Fruit fly (Drosophila melanogaster) whole organism, prepupa: Measurements from ENCODE around the gene CG12522.

Experiments
- Blimp-1 ChIP-seq: fragments of 200-800 bp; sonication (Bioruptor generic); optimal IDR thresholded peaks from 3 replicates; lab custom pipeline; 2017; ENCODE audit warnings: missing biosample characterization, missing genetic modification characterization, mild to moderate bottlenecking, moderate library complexity, missing genetic modification reagents
- CG10631 ChIP-seq: fragments of 200-800 bp; sonication (Bioruptor generic); optimal IDR thresholded peaks from 2 replicates; lab custom pipeline; 2016; ENCODE audit warnings: missing biosample characterization, missing genetic modification characterization
- CG10669 ChIP-seq: fragments of 200-800 bp; sonication (Bioruptor generic); optimal IDR thresholded peaks from 3 replicates; lab custom pipeline; 2018; ENCODE audit warnings: missing biosample characterization, mild to moderate bottlenecking, missing genetic modification characterization, moderate library complexity
- CG11294 ChIP-seq: fragments of 200-800 bp; sonication (Bioruptor generic); IDR thresholded peaks from 2 replicates; pipeline ENCODE4 v1.3.6; 2022; ENCODE audit warnings: missing biosample characterization, missing genetic modification characterization
- CG11902 ChIP-seq: fragments of 200-800 bp; sonication (Bioruptor generic); optimal IDR thresholded peaks from 3 replicates; lab custom pipeline; 2016; ENCODE audit warnings: missing biosample characterization, missing genetic modification characterization
- CG15336 ChIP-seq: fragments of 200-800 bp; sonication (Bioruptor generic); IDR thresholded peaks from 2 replicates; pipeline ENCODE4 v1.3.6; 2022; ENCODE audit warnings: missing biosample characterization, missing genetic modification characterization
- CG1621 ChIP-seq: fragments of 200-800 bp; sonication (Bioruptor generic); optimal IDR thresholded peaks from 3 replicates; lab custom pipeline; 2018; ENCODE audit warnings: missing biosample characterization, mild to moderate bottlenecking, missing genetic modification characterization
- CG31627 ChIP-seq: fragments of 200-800 bp; sonication (Bioruptor generic); optimal IDR thresholded peaks from 3 replicates; lab custom pipeline; 2016; ENCODE audit warnings: missing biosample characterization, missing genetic modification characterization
- CG32006 ChIP-seq: fragments of 200-800 bp; sonication (Bioruptor generic); optimal IDR thresholded peaks from 3 replicates; lab custom pipeline; 2017; ENCODE audit warnings: missing biosample characterization, mild to moderate bottlenecking, missing genetic modification characterization
- CG34406 ChIP-seq: fragments of 200-800 bp; sonication (Bioruptor generic); optimal IDR thresholded peaks from 3 replicates; lab custom pipeline; 2016; ENCODE audit warnings: missing biosample characterization, missing genetic modification characterization
- CG3919 ChIP-seq: fragments of 200-800 bp; sonication (Bioruptor generic); optimal IDR thresholded peaks from 3 replicates; lab custom pipeline; 2016; ENCODE audit warnings: missing biosample characterization, missing genetic modification characterization
- CG4318 ChIP-seq: fragments of 200-800 bp; sonication (Bioruptor generic); optimal IDR thresholded peaks from 3 replicates; lab custom pipeline; 2017; ENCODE audit warnings: missing biosample characterization, mild to moderate bottlenecking, missing genetic modification characterization
- CG6163 ChIP-seq: fragments of 200-800 bp; sonication (Bioruptor generic); IDR thresholded peaks from 3 replicates; pipeline ENCODE4 v1.3.6; 2022; ENCODE audit warnings: missing biosample characterization, missing genetic modification characterization
- CG6792 ChIP-seq: fragments of 200-800 bp; sonication (Bioruptor generic); optimal IDR thresholded peaks from 3 replicates; lab custom pipeline; 2016; ENCODE audit warnings: missing biosample characterization, missing genetic modification characterization
- CG6854 ChIP-seq: fragments of 200-800 bp; sonication (Bioruptor generic); optimal IDR thresholded peaks from 2 replicates; lab custom pipeline; 2017; ENCODE audit warnings: missing biosample characterization, mild to moderate bottlenecking, missing genetic modification characterization
- CG7368 ChIP-seq: fragments of 200-800 bp; sonication (Bioruptor generic); optimal IDR thresholded peaks from 3 replicates; lab custom pipeline; 2016; ENCODE audit warnings: missing biosample characterization, missing genetic modification characterization
- CG8119 ChIP-seq: fragments of 200-800 bp; sonication (Bioruptor generic); IDR thresholded peaks from 3 replicates; pipeline ENCODE4 v1.3.6; 2022; ENCODE audit warnings: missing biosample characterization, missing genetic modification characterization
- CG8632 ChIP-seq: fragments of 200-800 bp; sonication (Bioruptor generic); optimal IDR thresholded peaks from 3 replicates; lab custom pipeline; 2016; ENCODE audit warnings: missing biosample characterization, missing genetic modification characterization
- Eip75B ChIP-seq: fragments of 200-800 bp; sonication (Bioruptor generic); optimal IDR thresholded peaks from 3 replicates; lab custom pipeline; 2016; ENCODE audit warnings: missing biosample characterization, missing genetic modification characterization
- Eip78C ChIP-seq: fragments of 200-800 bp; sonication (Bioruptor generic); peaks from one replicate; lab custom pipeline; 2016; ENCODE audit warnings: missing biosample characterization, missing genetic modification characterization
- Ets21C ChIP-seq: fragments of 200-800 bp; sonication (Bioruptor generic); optimal IDR thresholded peaks from 3 replicates; lab custom pipeline; 2016; ENCODE audit warnings: missing biosample characterization, missing genetic modification characterization
- Ets96B ChIP-seq: fragments of 200-800 bp; optimal IDR thresholded peaks from 2 replicates; lab custom pipeline; 2019; ENCODE audit warnings: missing biosample characterization, mild to moderate bottlenecking, missing genetic modification characterization, moderate library complexity
- Gug ChIP-seq: fragments of 200-800 bp; sonication (Bioruptor generic); IDR thresholded peaks from 2 replicates; pipeline ENCODE4 v1.3.6; 2022; ENCODE audit warnings: missing biosample characterization, missing genetic modification characterization
- Hr38 ChIP-seq: sonication (Bioruptor generic); optimal IDR thresholded peaks from 2 replicates; lab custom pipeline; 2016; ENCODE audit warnings: missing biosample characterization, missing genetic modification characterization
- Hr39 ChIP-seq: fragments of 200-800 bp; sonication (Bioruptor generic); optimal IDR thresholded peaks from 2 replicates; lab custom pipeline; 2016; ENCODE audit warnings: missing biosample characterization, missing genetic modification characterization
- Hr4 ChIP-seq: fragments of 200-800 bp; sonication (Bioruptor generic); optimal IDR thresholded peaks from 3 replicates; lab custom pipeline; 2016; ENCODE audit warnings: missing biosample characterization, missing genetic modification characterization
- Smox ChIP-seq: fragments of 200-800 bp; sonication (Bioruptor generic); optimal IDR thresholded peaks from 3 replicates; lab custom pipeline; 2016; ENCODE audit warnings: missing biosample characterization, missing genetic modification characterization
- Sox102F ChIP-seq: fragments of 200-800 bp; sonication (Bioruptor generic); optimal IDR thresholded peaks from 2 replicates; lab custom pipeline; 2016; ENCODE audit warnings: missing biosample characterization, mild to moderate bottlenecking, missing genetic modification characterization
- Sox14 ChIP-seq: fragments of 200-800 bp; sonication (Bioruptor generic); optimal IDR thresholded peaks from 3 replicates; lab custom pipeline; 2016; ENCODE audit warnings: missing biosample characterization, missing genetic modification characterization
- Sox15 ChIP-seq: fragments of 200-800 bp; sonication (Bioruptor generic); optimal IDR thresholded peaks from 3 replicates; lab custom pipeline; 2016; ENCODE audit warnings: missing biosample characterization, missing genetic modification characterization
- achi ChIP-seq: fragments of 200-800 bp; sonication (Bioruptor generic); optimal IDR thresholded peaks from 3 replicates; lab custom pipeline; 2016; ENCODE audit warnings: missing biosample characterization, missing genetic modification characterization
- acj6 ChIP-seq: fragments of 200-800 bp; sonication (Bioruptor generic); optimal IDR thresholded peaks from 3 replicates; lab custom pipeline; 2016; ENCODE audit warnings: missing biosample characterization, missing genetic modification characterization
- cyc ChIP-seq: fragments of 200-800 bp; sonication (Bioruptor generic); optimal IDR thresholded peaks from 3 replicates; lab custom pipeline; 2016; ENCODE audit warnings: missing biosample characterization, missing genetic modification characterization
- dac ChIP-seq: fragments of 200-800 bp; sonication (Bioruptor generic); optimal IDR thresholded peaks from 2 replicates; lab custom pipeline; 2017; ENCODE audit warnings: missing biosample characterization, mild to moderate bottlenecking, missing genetic modification characterization
- dsx ChIP-seq: fragments of 200-800 bp; optimal IDR thresholded peaks from 3 replicates; lab custom pipeline; 2019; ENCODE audit warnings: missing biosample characterization, mild to moderate bottlenecking, missing genetic modification characterization, moderate library complexity; ENCODE audit not compliant: poor library complexity, severe bottlenecking
- esn ChIP-seq: fragments of 200-800 bp; sonication (Bioruptor generic); optimal IDR thresholded peaks from 2 replicates; lab custom pipeline; 2016; ENCODE audit warnings: missing biosample characterization, mild to moderate bottlenecking, missing genetic modification characterization, moderate library complexity
- fd59A ChIP-seq: fragments of 200-800 bp; sonication (Bioruptor generic); optimal IDR thresholded peaks from 2 replicates; lab custom pipeline; 2017; ENCODE audit warnings: missing biosample characterization, mild to moderate bottlenecking, missing genetic modification characterization, missing genetic modification reagents
- fd85E ChIP-seq: fragments of 200-800 bp; sonication (Bioruptor generic); optimal IDR thresholded peaks from 3 replicates; lab custom pipeline; 2016; ENCODE audit warnings: missing biosample characterization, missing genetic modification characterization
- fkh ChIP-seq: fragments of 200-800 bp; sonication (Bioruptor generic); optimal IDR thresholded peaks from 3 replicates; lab custom pipeline; 2017; ENCODE audit warnings: missing biosample characterization, mild to moderate bottlenecking, missing genetic modification characterization, moderate library complexity
- lz ChIP-seq: fragments of 200-800 bp; sonication (Bioruptor generic); optimal IDR thresholded peaks from 3 replicates; lab custom pipeline; 2016; ENCODE audit warnings: missing biosample characterization, missing genetic modification characterization
- net ChIP-seq: fragments of 200-800 bp; sonication (Bioruptor generic); optimal IDR thresholded peaks from 3 replicates; lab custom pipeline; 2016; ENCODE audit warnings: missing biosample characterization, missing genetic modification characterization
- pdm3 ChIP-seq: fragments of 200-800 bp; sonication (Bioruptor generic); optimal IDR thresholded peaks from 3 replicates; lab custom pipeline; 2016; ENCODE audit warnings: missing biosample characterization, missing genetic modification characterization
- salr ChIP-seq, 2 experiments: fragments of 200-800 bp; sonication (Bioruptor generic); optimal IDR thresholded peaks; 3 replicates each; lab custom pipeline; 2016 to 2018; ENCODE audit warnings: missing biosample characterization in 2 of 2, missing genetic modification characterization in 2 of 2, mild to moderate bottlenecking in 1 of 2
- spab ChIP-seq: fragments of 200-800 bp; sonication (Bioruptor generic); optimal IDR thresholded peaks from 2 replicates; lab custom pipeline; 2017; ENCODE audit warnings: missing biosample characterization, mild to moderate bottlenecking, missing genetic modification characterization, missing genetic modification reagents
- svp ChIP-seq: fragments of 200-800 bp; sonication (Bioruptor generic); peaks from one replicate; lab custom pipeline; 2016; ENCODE audit warnings: missing biosample characterization, missing genetic modification characterization
- topi ChIP-seq: fragments of 200-800 bp; sonication (Bioruptor generic); optimal IDR thresholded peaks from 3 replicates; lab custom pipeline; 2016; ENCODE audit warnings: missing biosample characterization, missing genetic modification characterization
- vri ChIP-seq: fragments of 200-800 bp; sonication (Bioruptor generic); optimal IDR thresholded peaks from 3 replicates; lab custom pipeline; 2016; ENCODE audit warnings: missing biosample characterization, mild to moderate bottlenecking, missing genetic modification characterization

CG12522 gene

DNA sequence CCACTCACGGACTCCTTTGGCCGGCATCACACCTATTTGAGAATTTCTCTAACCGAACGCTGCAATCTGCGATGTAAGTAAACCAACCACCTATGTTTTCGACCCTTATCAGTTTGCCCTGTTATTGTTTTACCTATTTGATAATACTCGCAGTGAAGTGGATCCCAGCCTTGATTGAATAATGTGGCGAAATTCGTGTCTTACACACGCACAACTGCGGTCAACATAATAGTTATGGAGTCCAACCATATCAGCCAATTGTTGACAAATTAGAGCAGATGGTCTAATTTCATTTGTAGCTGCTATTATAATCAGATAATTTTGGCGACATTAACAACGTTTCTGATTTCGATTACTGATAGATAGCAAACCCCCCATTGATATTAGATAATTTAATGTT lies 37.0 kb upstream of the CG12522 start:
- TF ChIP-seq CG10669 (GFP tag; lab: Kevin White, UChicago) (no peak), Ets21C (GFP tag; lab: Kevin White, UChicago) (no peak), Hr4 (GFP tag; lab: Kevin White, UChicago) (no peak), svp (GFP tag; lab: Kevin White, UChicago) (no peak), Eip78C (GFP tag; lab: Kevin White, UChicago) (no peak), CG10631 (no peak), Blimp-1 (GFP tag; lab: Kevin White, UChicago) (no peak), CG7368 (GFP tag; lab: Kevin White, UChicago) (no peak), CG3919 (GFP tag; lab: Kevin White, UChicago) (no peak), vri (GFP tag; lab: Kevin White, UChicago) (no peak), CG31627 (GFP tag; lab: Kevin White, UChicago) (no peak), cyc (GFP tag; lab: Kevin White, UChicago) (no peak), CG32006 (no peak), CG1621 (tag; lab: Kevin White, UChicago) (no peak), CG6854 (GFP tag; lab: Kevin White, UChicago) (no peak), net (GFP tag; lab: Kevin White, UChicago) (no peak), CG15336 (GFP tag; lab: Robert Waterston, UW) (no peak)

DNA sequence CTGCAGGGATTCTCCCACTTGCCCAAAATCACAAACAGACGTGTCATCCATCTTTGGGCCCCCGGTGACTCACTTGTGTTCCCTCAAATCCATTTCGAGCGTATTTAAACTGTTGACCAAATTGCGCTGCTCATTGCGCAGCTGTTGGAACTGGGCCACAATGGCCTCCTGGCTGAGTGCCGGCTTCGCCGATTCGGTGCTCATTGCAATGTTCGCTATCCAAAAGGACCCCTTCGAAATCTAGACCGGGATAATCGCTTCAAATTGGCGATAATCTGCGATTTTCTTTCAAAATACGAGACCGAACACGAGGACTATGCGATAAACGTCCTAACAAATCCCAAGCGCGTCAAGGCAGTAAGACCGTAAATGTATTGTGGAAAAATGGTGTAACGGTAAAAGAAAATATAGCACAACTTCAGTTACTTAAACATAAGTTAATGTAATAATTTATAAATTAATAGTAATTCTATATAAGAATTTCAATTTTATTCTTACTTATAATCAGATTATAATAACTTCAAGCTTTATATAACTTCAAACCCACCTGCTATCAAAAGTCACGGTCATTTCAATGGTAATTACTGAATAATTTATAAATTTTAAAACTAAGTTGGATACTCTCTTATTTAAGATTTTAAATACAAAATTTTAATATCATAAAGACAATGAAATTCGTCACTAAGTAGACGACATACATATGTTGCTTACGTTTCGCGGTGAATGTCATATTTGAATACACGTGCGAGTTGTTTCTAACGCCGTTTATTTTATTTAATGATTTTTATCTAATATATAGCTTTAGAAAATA lies 33.8 kb upstream of the CG12522 start, which contains the start of the genes Pfdn2 and Noc1:
TSS of gene Pfdn2 (minus strand) at position 346 of the 811 bp plus-strand sequence.
TSS of gene Noc1 (plus strand) at position 727 of the 811 bp plus-strand sequence.
- no peak for TF ChIP-seq fd85E (GFP tag; lab: Kevin White, UChicago)
- peak; percentile 50; the same call in 1 of the 2 replicates for TF ChIP-seq CG11294 (GFP tag; lab: Robert Waterston, UW)
- TF ChIP-seq CG10631, result peak; percentile 73
- no peak for TF ChIP-seq Sox102F (GFP tag; lab: Kevin White, UChicago)
- TF ChIP-seq fkh, result no peak
- peak; percentile 30; the same call in 1 of the 2 replicates for TF ChIP-seq Gug
- no peak for TF ChIP-seq dac
- TF ChIP-seq lz, result peak; percentile 38
- no peak for TF ChIP-seq net (GFP tag; lab: Kevin White, UChicago)
- peak; percentile 20 for TF ChIP-seq CG6854 (GFP tag; lab: Kevin White, UChicago)
- no peak for TF ChIP-seq Eip78C (GFP tag; lab: Kevin White, UChicago)
- no peak for TF ChIP-seq Smox (GFP tag; lab: Kevin White, UChicago)
- no peak for TF ChIP-seq CG11902 (GFP tag; lab: Kevin White, UChicago)
- TF ChIP-seq CG15336 (GFP tag; lab: Robert Waterston, UW), result 0 out of 2 replicates have a peak, but pooled peaks have one; percentile 7
- no peak for TF ChIP-seq CG6792 (GFP tag; lab: Kevin White, UChicago)
- TF ChIP-seq Eip75B, result no peak
- no peak for TF ChIP-seq CG1621 (tag; lab: Kevin White, UChicago)
- no peak for TF ChIP-seq Sox15 (GFP tag; lab: Kevin White, UChicago)
- TF ChIP-seq salr (GFP tag; optimal IDR thresholded peaks at IDR 0.05; lab: Kevin White, UChicago), result no peak
- no peak for TF ChIP-seq spab (GFP tag; lab: Kevin White, UChicago)
- no peak for TF ChIP-seq CG34406 (GFP tag; lab: Kevin White, UChicago)
- no peak for TF ChIP-seq Blimp-1 (GFP tag; lab: Kevin White, UChicago)
- no peak for TF ChIP-seq fd59A
- no peak for TF ChIP-seq Hr38 (GFP tag; lab: Kevin White, UChicago)
- no peak for TF ChIP-seq topi (GFP tag; lab: Kevin White, UChicago)
- TF ChIP-seq vri (GFP tag; lab: Kevin White, UChicago), result no peak
- no peak for TF ChIP-seq Ets96B (tag; lab: Kevin White, UChicago)
- TF ChIP-seq dsx, result no peak
- no peak for TF ChIP-seq CG8632 (GFP tag; lab: Kevin White, UChicago)
- TF ChIP-seq CG10669 (GFP tag; lab: Kevin White, UChicago), result no peak
- no peak for TF ChIP-seq pdm3
- no peak for TF ChIP-seq achi
- TF ChIP-seq acj6 (GFP tag; lab: Kevin White, UChicago), result no peak
- no peak for TF ChIP-seq svp (GFP tag; lab: Kevin White, UChicago)
- peak; percentile 62 for TF ChIP-seq esn (GFP tag; lab: Kevin White, UChicago)
- TF ChIP-seq cyc (GFP tag; lab: Kevin White, UChicago), result no peak
- no peak for TF ChIP-seq Hr39 (GFP tag; lab: Kevin White, UChicago)
- no peak for TF ChIP-seq Sox14 (GFP tag; lab: Kevin White, UChicago)
- no peak for TF ChIP-seq CG32006
- TF ChIP-seq Hr4 (GFP tag; lab: Kevin White, UChicago), result no peak
- no peak for TF ChIP-seq CG4318 (GFP tag; lab: Kevin White, UChicago)
- no peak for TF ChIP-seq CG8119
- TF ChIP-seq CG6163 (GFP tag; lab: Robert Waterston, UW), result no peak
